Fruit fly (Drosophila melanogaster) whole organism, prepupa: Measurements from ENCODE around the gene Mink.

Source experiments
- Blimp-1 ChIP-seq: fragments of 200-800 bp; sonication (Bioruptor generic); optimal IDR thresholded peaks from 3 replicates; lab custom pipeline; 2017; ENCODE audit warnings: missing biosample characterization, missing genetic modification characterization, mild to moderate bottlenecking, moderate library complexity, missing genetic modification reagents
- CG10669 ChIP-seq: fragments of 200-800 bp; sonication (Bioruptor generic); optimal IDR thresholded peaks from 3 replicates; lab custom pipeline; 2018; ENCODE audit warnings: missing biosample characterization, mild to moderate bottlenecking, missing genetic modification characterization, moderate library complexity
- CG11762 ChIP-seq: fragments of 200-800 bp; sonication (Bioruptor generic); optimal IDR thresholded peaks from 3 replicates; lab custom pipeline; 2016; ENCODE audit warnings: missing biosample characterization, missing genetic modification characterization; ENCODE audit not compliant: insufficient read depth
- CG11902 ChIP-seq: fragments of 200-800 bp; sonication (Bioruptor generic); optimal IDR thresholded peaks from 3 replicates; lab custom pipeline; 2016; ENCODE audit warnings: missing biosample characterization, missing genetic modification characterization
- CG1621 ChIP-seq: fragments of 200-800 bp; sonication (Bioruptor generic); optimal IDR thresholded peaks from 3 replicates; lab custom pipeline; 2018; ENCODE audit warnings: missing biosample characterization, mild to moderate bottlenecking, missing genetic modification characterization
- CG16779 ChIP-seq: fragments of 200-800 bp; sonication (Bioruptor generic); optimal IDR thresholded peaks from 3 replicates; lab custom pipeline; 2017; ENCODE audit warnings: missing biosample characterization, mild to moderate bottlenecking, missing genetic modification characterization
- CG31627 ChIP-seq: fragments of 200-800 bp; sonication (Bioruptor generic); optimal IDR thresholded peaks from 3 replicates; lab custom pipeline; 2016; ENCODE audit warnings: missing biosample characterization, missing genetic modification characterization
- CG34406 ChIP-seq: fragments of 200-800 bp; sonication (Bioruptor generic); optimal IDR thresholded peaks from 3 replicates; lab custom pipeline; 2016; ENCODE audit warnings: missing biosample characterization, missing genetic modification characterization
- CG3919 ChIP-seq: fragments of 200-800 bp; sonication (Bioruptor generic); optimal IDR thresholded peaks from 3 replicates; lab custom pipeline; 2016; ENCODE audit warnings: missing biosample characterization, missing genetic modification characterization
- CG4318 ChIP-seq: fragments of 200-800 bp; sonication (Bioruptor generic); optimal IDR thresholded peaks from 3 replicates; lab custom pipeline; 2017; ENCODE audit warnings: missing biosample characterization, mild to moderate bottlenecking, missing genetic modification characterization
- CG6163 ChIP-seq: fragments of 200-800 bp; sonication (Bioruptor generic); IDR thresholded peaks from 3 replicates; pipeline ENCODE4 v1.3.6; 2022; ENCODE audit warnings: missing biosample characterization, missing genetic modification characterization
- CG6276 ChIP-seq: fragments of 200-800 bp; sonication (Bioruptor generic); optimal IDR thresholded peaks from 2 replicates; lab custom pipeline; 2017; ENCODE audit warnings: missing biosample characterization, mild to moderate bottlenecking, missing genetic modification characterization
- CG6792 ChIP-seq: fragments of 200-800 bp; sonication (Bioruptor generic); optimal IDR thresholded peaks from 3 replicates; lab custom pipeline; 2016; ENCODE audit warnings: missing biosample characterization, missing genetic modification characterization
- CG8119 ChIP-seq: fragments of 200-800 bp; sonication (Bioruptor generic); IDR thresholded peaks from 3 replicates; pipeline ENCODE4 v1.3.6; 2022; ENCODE audit warnings: missing biosample characterization, missing genetic modification characterization
- CG8632 ChIP-seq: fragments of 200-800 bp; sonication (Bioruptor generic); optimal IDR thresholded peaks from 3 replicates; lab custom pipeline; 2016; ENCODE audit warnings: missing biosample characterization, missing genetic modification characterization
- CG9139 ChIP-seq: fragments of 200-800 bp; sonication (Bioruptor generic); optimal IDR thresholded peaks from 3 replicates; lab custom pipeline; 2017; ENCODE audit warnings: missing biosample characterization, mild to moderate bottlenecking, missing genetic modification characterization
- Eip78C ChIP-seq: fragments of 200-800 bp; sonication (Bioruptor generic); peaks from one replicate; lab custom pipeline; 2016; ENCODE audit warnings: missing biosample characterization, missing genetic modification characterization
- Eip93F ChIP-seq: fragments of 200-800 bp; sonication (Bioruptor generic); optimal IDR thresholded peaks from 2 replicates; lab custom pipeline; 2016; ENCODE audit warnings: missing biosample characterization, mild to moderate bottlenecking, missing genetic modification characterization
- Ets21C ChIP-seq: fragments of 200-800 bp; sonication (Bioruptor generic); optimal IDR thresholded peaks from 3 replicates; lab custom pipeline; 2016; ENCODE audit warnings: missing biosample characterization, missing genetic modification characterization
- Ets96B ChIP-seq: fragments of 200-800 bp; optimal IDR thresholded peaks from 2 replicates; lab custom pipeline; 2019; ENCODE audit warnings: missing biosample characterization, mild to moderate bottlenecking, missing genetic modification characterization, moderate library complexity
- Gug ChIP-seq: fragments of 200-800 bp; sonication (Bioruptor generic); IDR thresholded peaks from 2 replicates; pipeline ENCODE4 v1.3.6; 2022; ENCODE audit warnings: missing biosample characterization, missing genetic modification characterization
- Hr38 ChIP-seq: sonication (Bioruptor generic); optimal IDR thresholded peaks from 2 replicates; lab custom pipeline; 2016; ENCODE audit warnings: missing biosample characterization, missing genetic modification characterization
- Hr4 ChIP-seq: fragments of 200-800 bp; sonication (Bioruptor generic); optimal IDR thresholded peaks from 3 replicates; lab custom pipeline; 2016; ENCODE audit warnings: missing biosample characterization, missing genetic modification characterization
- Met ChIP-seq: fragments of 200-800 bp; sonication (Bioruptor generic); optimal IDR thresholded peaks from 3 replicates; lab custom pipeline; 2016; ENCODE audit warnings: missing biosample characterization, missing genetic modification characterization
- Smox ChIP-seq: fragments of 200-800 bp; sonication (Bioruptor generic); optimal IDR thresholded peaks from 3 replicates; lab custom pipeline; 2016; ENCODE audit warnings: missing biosample characterization, missing genetic modification characterization
- Sox14 ChIP-seq: fragments of 200-800 bp; sonication (Bioruptor generic); optimal IDR thresholded peaks from 3 replicates; lab custom pipeline; 2016; ENCODE audit warnings: missing biosample characterization, missing genetic modification characterization
- achi ChIP-seq: fragments of 200-800 bp; sonication (Bioruptor generic); optimal IDR thresholded peaks from 3 replicates; lab custom pipeline; 2016; ENCODE audit warnings: missing biosample characterization, missing genetic modification characterization
- acj6 ChIP-seq: fragments of 200-800 bp; sonication (Bioruptor generic); optimal IDR thresholded peaks from 3 replicates; lab custom pipeline; 2016; ENCODE audit warnings: missing biosample characterization, missing genetic modification characterization
- cyc ChIP-seq: fragments of 200-800 bp; sonication (Bioruptor generic); optimal IDR thresholded peaks from 3 replicates; lab custom pipeline; 2016; ENCODE audit warnings: missing biosample characterization, missing genetic modification characterization
- dac ChIP-seq: fragments of 200-800 bp; sonication (Bioruptor generic); optimal IDR thresholded peaks from 2 replicates; lab custom pipeline; 2017; ENCODE audit warnings: missing biosample characterization, mild to moderate bottlenecking, missing genetic modification characterization
- dsx ChIP-seq: fragments of 200-800 bp; optimal IDR thresholded peaks from 3 replicates; lab custom pipeline; 2019; ENCODE audit warnings: missing biosample characterization, mild to moderate bottlenecking, missing genetic modification characterization, moderate library complexity; ENCODE audit not compliant: poor library complexity, severe bottlenecking
- eg ChIP-seq: fragments of 200-800 bp; sonication (Bioruptor generic); IDR thresholded peaks from 3 replicates; pipeline ENCODE4 v1.3.6; 2022; ENCODE audit warnings: missing biosample characterization, missing genetic modification characterization
- esn ChIP-seq: fragments of 200-800 bp; sonication (Bioruptor generic); optimal IDR thresholded peaks from 2 replicates; lab custom pipeline; 2016; ENCODE audit warnings: missing biosample characterization, mild to moderate bottlenecking, missing genetic modification characterization, moderate library complexity
- fd59A ChIP-seq: fragments of 200-800 bp; sonication (Bioruptor generic); optimal IDR thresholded peaks from 2 replicates; lab custom pipeline; 2017; ENCODE audit warnings: missing biosample characterization, mild to moderate bottlenecking, missing genetic modification characterization, missing genetic modification reagents
- fkh ChIP-seq: fragments of 200-800 bp; sonication (Bioruptor generic); optimal IDR thresholded peaks from 3 replicates; lab custom pipeline; 2017; ENCODE audit warnings: missing biosample characterization, mild to moderate bottlenecking, missing genetic modification characterization, moderate library complexity
- pdm3 ChIP-seq: fragments of 200-800 bp; sonication (Bioruptor generic); optimal IDR thresholded peaks from 3 replicates; lab custom pipeline; 2016; ENCODE audit warnings: missing biosample characterization, missing genetic modification characterization
- salr ChIP-seq, 2 experiments: fragments of 200-800 bp; sonication (Bioruptor generic); optimal IDR thresholded peaks; 3 replicates each; lab custom pipeline; 2016 to 2018; ENCODE audit warnings: missing biosample characterization in 2 of 2, missing genetic modification characterization in 2 of 2, mild to moderate bottlenecking in 1 of 2
- spab ChIP-seq: fragments of 200-800 bp; sonication (Bioruptor generic); optimal IDR thresholded peaks from 2 replicates; lab custom pipeline; 2017; ENCODE audit warnings: missing biosample characterization, mild to moderate bottlenecking, missing genetic modification characterization, missing genetic modification reagents
- ss ChIP-seq, 2 experiments: fragments of 200-800 bp; sonication (Bioruptor generic); optimal IDR thresholded peaks; 2 replicates in 1 of 2; 3 replicates in 1 of 2; lab custom pipeline; 2017 to 2018; ENCODE audit warnings: mild to moderate bottlenecking in 2 of 2, missing biosample characterization in 2 of 2, missing genetic modification characterization in 2 of 2, moderate library complexity in 1 of 2
- svp ChIP-seq: fragments of 200-800 bp; sonication (Bioruptor generic); peaks from one replicate; lab custom pipeline; 2016; ENCODE audit warnings: missing biosample characterization, missing genetic modification characterization
- vri ChIP-seq: fragments of 200-800 bp; sonication (Bioruptor generic); optimal IDR thresholded peaks from 3 replicates; lab custom pipeline; 2016; ENCODE audit warnings: missing biosample characterization, mild to moderate bottlenecking, missing genetic modification characterization

Mink gene

dm6 chr3R:24917814-24918636 is 4.2 kb upstream of the Mink start, which contains the start of the genes PIG-S, sud1 and CG11168 (continued):
- TF ChIP-seq Hr4 (no peak), CG34406 (GFP tag; lab: Kevin White, UChicago) (no peak), Blimp-1 (no peak), CG8119 (GFP tag; lab: Robert Waterston, UW) (no peak), Ets21C (no peak), CG6792 (GFP tag; lab: Kevin White, UChicago) (no peak), acj6 (no peak), fd59A (GFP tag; lab: Kevin White, UChicago) (no peak), Hr38 (no peak), CG6276 (no peak), CG3919 (no peak), CG11902 (GFP tag; lab: Kevin White, UChicago) (no peak), eg (GFP tag; lab: Robert Waterston, UW) (peak; percentile 54; the same call in 2 of the 3 replicates), CG9139 (no peak), Gug (GFP tag; lab: Robert Waterston, UW) (no peak; the same call in 1 of the 2 replicates), CG16779 (tag; lab: Kevin White, UChicago) (no peak), CG8632 (GFP tag; lab: Kevin White, UChicago) (no peak), achi (GFP tag; lab: Kevin White, UChicago) (no peak), CG4318 (GFP tag; lab: Kevin White, UChicago) (no peak), dac (GFP tag; lab: Kevin White, UChicago) (no peak), esn (peak; percentile 36), Eip93F (GFP tag; lab: Kevin White, UChicago) (no peak), svp (GFP tag; lab: Kevin White, UChicago) (no peak), vri (no peak), pdm3 (no peak), dsx (GFP tag; lab: Kevin White, UChicago) (peak; percentile 38), Eip78C (no peak), Met (no peak), fkh (GFP tag; lab: Kevin White, UChicago) (no peak), Smox (GFP tag; lab: Kevin White, UChicago) (no peak), salr (GFP tag; optimal IDR thresholded peaks at IDR 0.05; lab: Kevin White, UChicago) (no peak), Sox14 (GFP tag; lab: Kevin White, UChicago) (no peak), ss (GFP tag; optimal IDR thresholded peaks at IDR 0.05; lab: Kevin White, UChicago) (no peak), CG11762 (GFP tag; lab: Kevin White, UChicago) (no peak), CG10669 (GFP tag; lab: Kevin White, UChicago) (no peak), CG31627 (GFP tag; lab: Kevin White, UChicago) (peak; percentile 28), CG6163 (peak; percentile 45; the same call in 1 of the 3 replicates), CG1621 (tag; lab: Kevin White, UChicago) (peak; percentile 18), cyc (GFP tag; lab: Kevin White, UChicago) (no peak), spab (GFP tag; lab: Kevin White, UChicago) (no peak)

dm6 chr3R:24924916-24925315 is 2.6 kb downstream of the Mink start, which contains the start of gene Trf4-2:
Gene Trf4-2 (plus strand): TSS chr3R:24925216.
- TF ChIP-seq Ets96B (tag; lab: Kevin White, UChicago) (no peak), CG6163 (no peak), Eip78C (no peak)
